Worm (Caenorhabditis elegans) whole organism, L4 larva: ENCODE results near the gene pxf-1.

Experiments used
- Y48G9A.11 ChIP-seq: fragments of 200-800 bp; sonication (Bioruptor generic); IDR thresholded peaks from 2 replicates; pipeline ENCODE4 v1.3.6; 2022; ENCODE audit warnings: missing genetic modification reagents, missing genetic modification characterization, missing compliant biosample characterization
- aha-1 ChIP-seq: fragments of 150-350 bp; peaks from one replicate; lab custom pipeline; 2014; ENCODE audit warnings: missing biosample characterization, missing genetic modification characterization
- arid-1 ChIP-seq: fragments of 200-800 bp; sonication (Bioruptor generic); conservative IDR thresholded peaks from 2 replicates; pipeline ENCODE4 v1.3.6; 2022; ENCODE audit warnings: missing genetic modification reagents, missing genetic modification characterization, missing compliant biosample characterization
- dve-1 ChIP-seq: sonication (generic microtip); optimal IDR thresholded peaks from 2 replicates; lab custom pipeline; 2017; ENCODE audit warnings: antibody characterized with exemption, mild to moderate bottlenecking, missing genetic modification characterization, missing compliant biosample characterization; ENCODE audit not compliant: insufficient read depth
- hmg-1.1 ChIP-seq: fragments of 200-800 bp; sonication (Bioruptor generic); IDR thresholded peaks from 2 replicates; pipeline ENCODE4 v1.3.6; 2022; ENCODE audit warnings: missing genetic modification reagents, missing genetic modification characterization, missing compliant biosample characterization
- lin-13 ChIP-seq: fragments of 150-350 bp; optimal IDR thresholded peaks from 2 replicates; lab custom pipeline; 2014; ENCODE audit warnings: missing biosample characterization, missing genetic modification reagents, missing genetic modification characterization
- mxl-2 ChIP-seq: fragments of 200-800 bp; sonication (Bioruptor generic); conservative IDR thresholded peaks from 2 replicates; pipeline ENCODE4 v1.3.6; 2022; ENCODE audit warnings: missing genetic modification reagents, missing genetic modification characterization, missing compliant biosample characterization
- nhr-6 ChIP-seq: fragments of 150-350 bp; optimal IDR thresholded peaks from 2 replicates; lab custom pipeline; 2014; ENCODE audit warnings: missing biosample characterization, missing genetic modification characterization
- vab-7 ChIP-seq: fragments of 200-800 bp; sonication (Bioruptor generic); IDR thresholded peaks from 2 replicates; pipeline ENCODE4 v1.3.6; 2022; ENCODE audit warnings: missing genetic modification reagents, missing genetic modification characterization, missing compliant biosample characterization

Gene pxf-1

DNA sequence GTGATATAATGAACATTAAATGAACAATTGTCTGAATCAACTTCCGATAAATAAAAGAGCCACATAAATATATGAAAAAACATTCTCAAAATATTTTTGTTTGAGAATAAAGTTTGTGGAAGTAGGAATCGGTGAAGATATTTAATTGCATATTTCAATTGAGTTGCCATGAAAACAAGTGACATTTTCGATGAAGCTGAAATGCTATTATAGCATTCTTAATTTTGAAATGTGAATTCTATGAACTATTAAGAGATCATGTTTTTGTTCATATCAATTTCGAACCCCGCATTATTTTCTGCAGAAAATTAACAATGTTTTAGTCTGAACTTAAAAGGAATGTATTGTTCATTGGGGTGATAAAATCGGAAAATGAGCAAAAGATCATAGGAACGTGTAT is 51.9 kb downstream of the pxf-1 start, which contains the start of gene irld-21:
irld-21 (minus strand) TSS at position 101 of the 400 bp plus-strand sequence.
- no peak for TF ChIP-seq mxl-2 (GFP tag; lab: Robert Waterston, UW)

DNA sequence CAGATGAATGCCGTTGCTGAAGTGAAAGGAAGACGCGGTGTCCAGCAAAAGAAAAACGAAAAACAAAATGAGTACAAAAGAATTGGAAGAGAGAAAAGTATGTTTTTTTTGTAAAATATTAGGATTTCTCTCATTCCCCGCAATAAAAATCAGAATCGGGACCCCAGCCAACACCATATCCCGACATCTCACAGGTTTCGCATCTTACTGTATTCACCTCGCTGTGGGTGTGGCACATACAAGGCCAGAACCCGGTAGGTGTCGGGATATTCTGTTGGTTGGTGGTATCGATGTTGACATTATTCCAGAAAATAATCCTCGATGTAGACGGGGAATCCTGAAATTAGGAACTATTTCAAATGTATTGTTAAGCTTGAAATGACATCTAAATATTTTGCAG is 57.4 kb downstream of the pxf-1 start:
- no peak for TF ChIP-seq nhr-6 (tag; lab: Kevin White, UChicago)
- 0 out of 2 replicates have a peak, but pooled peaks have one; percentile 23 for TF ChIP-seq Y48G9A.11
- peak; percentile 29 for TF ChIP-seq aha-1 (tag; lab: Kevin White, UChicago)
- no peak for TF ChIP-seq hmg-1.1
- TF ChIP-seq dve-1: no peak

DNA sequence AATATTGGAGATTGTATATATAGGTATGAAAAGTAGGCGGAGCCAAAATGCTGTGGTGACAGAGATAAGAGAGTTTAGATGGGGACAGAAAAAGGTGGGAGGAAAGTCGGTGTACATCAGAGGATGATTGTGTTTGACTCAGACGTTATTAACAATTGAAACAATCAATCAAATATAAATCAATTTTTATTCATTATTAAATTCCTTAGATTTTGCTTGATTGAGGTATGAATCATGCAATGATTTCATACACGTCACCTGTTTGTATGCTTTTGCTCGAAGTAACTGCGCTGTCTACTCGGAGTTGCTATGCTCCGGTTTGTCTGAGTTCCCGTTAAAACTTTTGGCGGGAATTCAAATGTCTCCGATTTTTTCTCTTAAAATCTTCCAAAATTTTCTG is 59.0 kb downstream of the pxf-1 start, which contains the start of gene C04G2.10:
C04G2.10 (plus strand) TSS at position 301 of the 400 bp plus-strand sequence.
- no peak for TF ChIP-seq arid-1 (GFP tag; lab: Robert Waterston, UW)
- no peak for TF ChIP-seq vab-7 (GFP tag; lab: Robert Waterston, UW)
- no peak for TF ChIP-seq lin-13 (GFP tag; lab: Kevin White, UChicago)
